Fruit fly (Drosophila melanogaster) whole organism, embryonic: Measurements from ENCODE around the gene CG15023.

Experiments used
- Atf6 ChIP-seq: fragments of 200-800 bp; sonication (Bioruptor generic); IDR thresholded peaks from 2 replicates; pipeline ENCODE4 v1.3.6; 2022; ENCODE audit warnings: missing biosample characterization, missing genetic modification characterization
- CG10654 ChIP-seq: fragments of 200-800 bp; sonication (Bioruptor generic); optimal IDR thresholded peaks from 2 replicates; lab custom pipeline; 2016; ENCODE audit warnings: missing biosample characterization, missing genetic modification characterization
- CG11723 ChIP-seq: fragments of 200-800 bp; sonication (Bioruptor generic); optimal IDR thresholded peaks from 2 replicates; lab custom pipeline; 2017; ENCODE audit warnings: missing biosample characterization, mild to moderate bottlenecking, missing genetic modification characterization
- CG12071 ChIP-seq: fragments of 200-800 bp; sonication (Bioruptor generic); optimal IDR thresholded peaks from 3 replicates; lab custom pipeline; 2018; ENCODE audit warnings: missing biosample characterization, mild to moderate bottlenecking, missing genetic modification characterization
- CG12219 ChIP-seq: fragments of 200-800 bp; sonication (Bioruptor generic); optimal IDR thresholded peaks from 3 replicates; lab custom pipeline; 2018; ENCODE audit warnings: missing biosample characterization, mild to moderate bottlenecking, missing genetic modification characterization
- CG14441 ChIP-seq: fragments of 200-800 bp; sonication (Bioruptor generic); IDR thresholded peaks from 2 replicates; pipeline ENCODE4 v1.3.6; 2022; ENCODE audit warnings: missing biosample characterization, missing genetic modification characterization
- CG15073 ChIP-seq: fragments of 200-800 bp; sonication (Bioruptor generic); optimal IDR thresholded peaks from 2 replicates; lab custom pipeline; 2016; ENCODE audit warnings: missing biosample characterization, missing genetic modification characterization
- CG1603 ChIP-seq: fragments of 200-800 bp; sonication (Bioruptor generic); optimal IDR thresholded peaks from 2 replicates; lab custom pipeline; 2019; ENCODE audit warnings: missing biosample characterization, mild to moderate bottlenecking, missing genetic modification characterization, moderate library complexity
- CG16813 ChIP-seq: fragments of 200-800 bp; sonication (Bioruptor generic); IDR thresholded peaks from 3 replicates; pipeline ENCODE4 v1.3.6; 2022; ENCODE audit warnings: missing biosample characterization, missing genetic modification characterization; ENCODE audit not compliant: partially characterized antibody
- CG18476 ChIP-seq: fragments of 200-800 bp; sonication (Bioruptor generic); optimal IDR thresholded peaks from 2 replicates; lab custom pipeline; 2016; ENCODE audit warnings: missing biosample characterization, mild to moderate bottlenecking, missing genetic modification characterization
- CG3847 ChIP-seq: fragments of 200-800 bp; sonication (Bioruptor generic); IDR thresholded peaks from 2 replicates; pipeline ENCODE4 v1.3.6; 2022; ENCODE audit warnings: missing biosample characterization, missing genetic modification characterization
- CG4328 ChIP-seq: fragments of 200-800 bp; sonication (Bioruptor generic); optimal IDR thresholded peaks from 3 replicates; lab custom pipeline; 2017; ENCODE audit warnings: missing biosample characterization, missing genetic modification reagents, missing genetic modification characterization
- CG5180 ChIP-seq: fragments of 200-800 bp; sonication (Bioruptor generic); optimal IDR thresholded peaks from 3 replicates; lab custom pipeline; 2017; ENCODE audit warnings: missing biosample characterization, missing genetic modification characterization, mild to moderate bottlenecking, moderate library complexity, missing genetic modification reagents
- CG5953 ChIP-seq: fragments of 200-800 bp; sonication (Bioruptor generic); IDR thresholded peaks from 2 replicates; pipeline ENCODE4 v1.3.6; 2022; ENCODE audit warnings: missing biosample characterization, missing genetic modification characterization
- CG7372 ChIP-seq: fragments of 200-800 bp; sonication (Bioruptor generic); IDR thresholded peaks from 2 replicates; pipeline ENCODE4 v1.3.6; 2022; ENCODE audit warnings: missing biosample characterization, missing genetic modification characterization
- CG7745 ChIP-seq: fragments of 200-800 bp; sonication (Bioruptor generic); optimal IDR thresholded peaks from 2 replicates; lab custom pipeline; 2018; ENCODE audit warnings: missing biosample characterization, mild to moderate bottlenecking, missing genetic modification characterization, moderate library complexity
- CG8281 ChIP-seq: fragments of 200-800 bp; sonication (Bioruptor generic); optimal IDR thresholded peaks from 2 replicates; lab custom pipeline; 2018; ENCODE audit warnings: missing biosample characterization, mild to moderate bottlenecking, missing genetic modification characterization, moderate library complexity
- CG8359 ChIP-seq: fragments of 200-800 bp; sonication (Bioruptor generic); optimal IDR thresholded peaks from 2 replicates; lab custom pipeline; 2017; ENCODE audit warnings: missing biosample characterization, mild to moderate bottlenecking, missing genetic modification characterization, borderline replicate concordance
- CG8478 ChIP-seq: fragments of >200 bp; optimal IDR thresholded peaks from 2 replicates; lab custom pipeline; 2018
- CG9215 ChIP-seq: fragments of 200-800 bp; sonication (Bioruptor generic); IDR thresholded peaks from 2 replicates; pipeline ENCODE4 v1.3.6; 2022; ENCODE audit warnings: missing biosample characterization, missing genetic modification characterization
- CHES-1-like ChIP-seq: fragments of 200-800 bp; sonication (Bioruptor generic); optimal IDR thresholded peaks from 2 replicates; lab custom pipeline; 2016; ENCODE audit warnings: missing biosample characterization, missing genetic modification characterization
- Camta ChIP-seq: fragments of 200-800 bp; sonication (Bioruptor generic); optimal IDR thresholded peaks from 2 replicates; lab custom pipeline; 2016; ENCODE audit warnings: missing biosample characterization, missing genetic modification characterization
- ERR ChIP-seq: fragments of 200-800 bp; sonication (Bioruptor generic); optimal IDR thresholded peaks from 2 replicates; lab custom pipeline; 2016; ENCODE audit warnings: missing biosample characterization, missing genetic modification characterization
- Elba2 ChIP-seq: fragments of 200-800 bp; sonication (Bioruptor generic); optimal IDR thresholded peaks from 3 replicates; lab custom pipeline; 2016; ENCODE audit warnings: missing biosample characterization, missing genetic modification characterization
- Hr39 ChIP-seq: fragments of >200 bp; optimal IDR thresholded peaks from 2 replicates; lab custom pipeline; 2017
- Hr51 ChIP-seq, 2 experiments: fragments of 200-800 bp; sonication (Bioruptor generic); optimal IDR thresholded peaks; 2 replicates in 1 of 2; 3 replicates in 1 of 2; lab custom pipeline; 2016 to 2018; ENCODE audit warnings: missing biosample characterization in 2 of 2, missing genetic modification characterization in 2 of 2, mild to moderate bottlenecking in 1 of 2, moderate library complexity in 1 of 2
- Lhr ChIP-seq: fragments of 200-800 bp; sonication (Bioruptor generic); optimal IDR thresholded peaks from 3 replicates; lab custom pipeline; 2017; ENCODE audit warnings: mild to moderate bottlenecking, missing biosample characterization, missing genetic modification reagents, missing genetic modification characterization
- Six4 ChIP-seq: fragments of 200-800 bp; sonication (Bioruptor generic); optimal IDR thresholded peaks from 2 replicates; lab custom pipeline; 2016; ENCODE audit warnings: missing biosample characterization, missing genetic modification characterization
- Sox102F ChIP-seq: fragments of 200-800 bp; sonication (Bioruptor generic); optimal IDR thresholded peaks from 2 replicates; lab custom pipeline; 2018; ENCODE audit warnings: missing biosample characterization, mild to moderate bottlenecking, missing genetic modification characterization, moderate library complexity
- Usf ChIP-seq: fragments of 200-800 bp; sonication (Bioruptor generic); optimal IDR thresholded peaks from 2 replicates; lab custom pipeline; 2017; ENCODE audit warnings: missing genotype, missing biosample characterization, missing genetic modification characterization
- Vsx1 ChIP-seq: fragments of 200-800 bp; sonication (Bioruptor generic); optimal IDR thresholded peaks from 2 replicates; lab custom pipeline; 2017; ENCODE audit warnings: missing biosample characterization, mild to moderate bottlenecking, missing genetic modification characterization, missing genetic modification reagents
- ac ChIP-seq: fragments of 200-800 bp; sonication (Bioruptor generic); optimal IDR thresholded peaks from 3 replicates; lab custom pipeline; 2017; ENCODE audit warnings: missing biosample characterization, mild to moderate bottlenecking, missing genetic modification characterization
- aop ChIP-seq: fragments of 200-800 bp; sonication (Bioruptor generic); IDR thresholded peaks from 2 replicates; pipeline ENCODE4 v1.3.6; 2022; ENCODE audit warnings: missing biosample characterization, missing genetic modification characterization
- ase ChIP-seq: fragments of 200-800 bp; sonication (Bioruptor generic); IDR thresholded peaks from 3 replicates; pipeline ENCODE4 v1.3.6; 2022; ENCODE audit warnings: missing biosample characterization, missing genetic modification characterization
- cg ChIP-seq: fragments of 200-800 bp; sonication (Bioruptor generic); optimal IDR thresholded peaks from 3 replicates; lab custom pipeline; 2019; ENCODE audit warnings: missing biosample characterization, mild to moderate bottlenecking, missing genetic modification characterization, moderate library complexity
- ci ChIP-seq: fragments of 200-800 bp; sonication (Bioruptor generic); IDR thresholded peaks from 3 replicates; pipeline ENCODE4 v1.3.6; 2022; ENCODE audit warnings: missing biosample characterization, missing genetic modification characterization
- fd64A ChIP-seq: fragments of 200-800 bp; sonication (Bioruptor generic); optimal IDR thresholded peaks from 3 replicates; lab custom pipeline; 2018; ENCODE audit warnings: missing biosample characterization, mild to moderate bottlenecking, missing genetic modification characterization
- fd96Cb ChIP-seq: fragments of 200-800 bp; sonication (Bioruptor generic); optimal IDR thresholded peaks from 2 replicates; lab custom pipeline; 2018; ENCODE audit warnings: missing biosample characterization, mild to moderate bottlenecking, missing genetic modification characterization, moderate library complexity
- gcm2 ChIP-seq: fragments of 200-800 bp; sonication (Bioruptor generic); optimal IDR thresholded peaks from 2 replicates; lab custom pipeline; 2016; ENCODE audit warnings: missing biosample characterization, missing genetic modification characterization
- gfzf ChIP-seq: fragments of 200-800 bp; sonication (Bioruptor generic); optimal IDR thresholded peaks from 2 replicates; lab custom pipeline; 2016; ENCODE audit warnings: missing biosample characterization, mild to moderate bottlenecking, missing genetic modification characterization, moderate library complexity
- hth ChIP-seq: fragments of >200 bp; optimal IDR thresholded peaks from 2 replicates; lab custom pipeline; 2017; ENCODE audit warnings: inconsistent platforms
- jigr1 ChIP-seq: fragments of 200-800 bp; sonication (Bioruptor generic); IDR thresholded peaks from 3 replicates; pipeline ENCODE4 v1.3.6; 2022; ENCODE audit warnings: missing biosample characterization, missing genetic modification characterization
- luna ChIP-seq: fragments of 200-800 bp; sonication (Bioruptor generic); optimal IDR thresholded peaks from 2 replicates; lab custom pipeline; 2016; ENCODE audit warnings: missing biosample characterization, missing genetic modification characterization
- onecut ChIP-seq: fragments of 200-800 bp; sonication (Bioruptor generic); IDR thresholded peaks from 2 replicates; pipeline ENCODE4 v1.3.6; 2022; ENCODE audit warnings: missing biosample characterization, missing genetic modification characterization
- pfk ChIP-seq: fragments of 200-800 bp; sonication (Bioruptor generic); optimal IDR thresholded peaks from 2 replicates; lab custom pipeline; 2018; ENCODE audit warnings: missing biosample characterization, mild to moderate bottlenecking, missing genetic modification characterization, moderate library complexity
- sd ChIP-seq: fragments of 200-800 bp; sonication (Bioruptor generic); optimal IDR thresholded peaks from 3 replicates; lab custom pipeline; 2018; ENCODE audit warnings: missing biosample characterization, mild to moderate bottlenecking, missing genetic modification characterization, moderate library complexity
- sob ChIP-seq: fragments of 200-800 bp; sonication (Bioruptor generic); IDR thresholded peaks from 2 replicates; pipeline ENCODE4 v1.3.6; 2022; ENCODE audit warnings: missing biosample characterization, missing genetic modification characterization
- sug ChIP-seq: fragments of 200-800 bp; optimal IDR thresholded peaks from 2 replicates; lab custom pipeline; 2019; ENCODE audit warnings: missing biosample characterization, mild to moderate bottlenecking, missing genetic modification characterization, moderate library complexity
- unc-4 ChIP-seq: fragments of 200-800 bp; sonication (Bioruptor generic); IDR thresholded peaks from 2 replicates; pipeline ENCODE4 v1.3.6; 2022; ENCODE audit warnings: missing biosample characterization, missing genetic modification characterization; ENCODE audit not compliant: partially characterized antibody
- usp ChIP-seq: fragments of >200 bp; optimal IDR thresholded peaks from 2 replicates; lab custom pipeline; 2017; ENCODE audit warnings: missing biosample characterization, missing genetic modification characterization
- wor ChIP-seq: fragments of 200-800 bp; sonication (Bioruptor generic); IDR thresholded peaks from 2 replicates; pipeline ENCODE4 v1.3.6; 2022; ENCODE audit warnings: missing biosample characterization, missing genetic modification characterization
- zen ChIP-seq: fragments of 200-800 bp; sonication (Bioruptor generic); optimal IDR thresholded peaks from 3 replicates; lab custom pipeline; 2018; ENCODE audit warnings: missing biosample characterization, mild to moderate bottlenecking, missing genetic modification characterization, moderate library complexity

The CG15023 gene

dm6 chr3L:4412974-4413373, 48.3 kb downstream of the CG15023 start (continued):
- TF ChIP-seq ci (GFP tag; lab: Robert Waterston, UW) (peak; percentile 80), zen (no peak), Lhr (GFP tag; lab: Kevin White, UChicago) (no peak), jigr1 (GFP tag; lab: Robert Waterston, UW) (no peak), sug (peak; percentile 43), Vsx1 (GFP tag; lab: Kevin White, UChicago) (no peak), CG9215 (peak; percentile 39; the same call in 1 of the 2 replicates), gcm2 (GFP tag; lab: Kevin White, UChicago) (no peak), CG14441 (GFP tag; lab: Robert Waterston, UW) (peak; percentile 74), Camta (GFP tag; lab: Kevin White, UChicago) (peak; percentile 23), ase (peak; percentile 55; the same call in 1 of the 3 replicates), CG8359 (GFP tag; lab: Kevin White, UChicago) (no peak), CG7745 (no peak), CG5180 (no peak), CG10654 (GFP tag; lab: Kevin White, UChicago) (no peak), CG18476 (GFP tag; lab: Kevin White, UChicago) (no peak), onecut (GFP tag; lab: Robert Waterston, UW) (no peak), Hr39 (lab: Kevin White, UChicago) (no peak), CG12071 (GFP tag; lab: Kevin White, UChicago) (no peak), Sox102F (GFP tag; lab: Kevin White, UChicago) (peak; percentile 57), usp (GFP tag; lab: Kevin White, UChicago) (no peak), Hr51 (GFP tag; optimal IDR thresholded peaks at IDR 0.05; lab: Kevin White, UChicago) (peak in 1 of 2 experiments; percentile 42), Elba2 (GFP tag; lab: Kevin White, UChicago) (no peak), wor (GFP tag; lab: Robert Waterston, UW) (peak; percentile 57), pfk (GFP tag; lab: Kevin White, UChicago) (no peak), Six4 (no peak), gfzf (GFP tag; lab: Kevin White, UChicago) (no peak), CG11723 (GFP tag; lab: Kevin White, UChicago) (no peak), Usf (GFP tag; lab: Kevin White, UChicago) (no peak), hth (lab: Kevin White, UChicago) (no peak), CG4328 (GFP tag; lab: Kevin White, UChicago) (no peak), sob (GFP tag; lab: Robert Waterston, UW) (peak; percentile 65; the same call in 1 of the 2 replicates), CG5953 (GFP tag; lab: Robert Waterston, UW) (peak; percentile 70; the same call in 1 of the 2 replicates), CG3847 (peak; percentile 57; the same call in 1 of the 2 replicates), ac (GFP tag; lab: Kevin White, UChicago) (no peak), CG15073 (GFP tag; lab: Kevin White, UChicago) (no peak), ERR (GFP tag; lab: Kevin White, UChicago) (no peak), CG8281 (tag; lab: Kevin White, UChicago) (no peak), CG1603 (peak; percentile 38), CG8478 (no peak), CG12219 (no peak), CG7372 (GFP tag; lab: Robert Waterston, UW) (peak; percentile 59; the same call in 1 of the 2 replicates), unc-4 (GFP tag; lab: Robert Waterston, UW) (no peak), sd (tag; lab: Kevin White, UChicago) (peak; percentile 58), luna (GFP tag; lab: Kevin White, UChicago) (no peak), aop (no peak), CG16813 (GFP tag; lab: Robert Waterston, UW) (no peak), fd64A (GFP tag; lab: Kevin White, UChicago) (no peak), Atf6 (GFP tag; lab: Robert Waterston, UW) (peak; percentile 74; the same call in 1 of the 2 replicates), cg (GFP tag; lab: Kevin White, UChicago) (no peak), CHES-1-like (GFP tag; lab: Kevin White, UChicago) (no peak), fd96Cb (tag; lab: Kevin White, UChicago) (no peak)
